Worm (Caenorhabditis elegans) whole organism, L1 larva: ENCODE data around the gene T20G5.8.

ENCODE experiments used
- C16A3.4 ChIP-seq: fragments of 150-350 bp; optimal IDR thresholded peaks from 2 replicates; lab custom pipeline; 2014; ENCODE audit warnings: missing biosample characterization, missing genetic modification characterization
- F16B12.6 ChIP-seq: fragments of 150-350 bp; optimal IDR thresholded peaks from 2 replicates; lab custom pipeline; 2014; ENCODE audit warnings: missing biosample characterization, missing genetic modification characterization
- Y116A8C.19 ChIP-seq: sonication (generic microtip); optimal IDR thresholded peaks from 2 replicates; lab custom pipeline; 2016; ENCODE audit warnings: missing compliant biosample characterization, missing genetic modification characterization, borderline replicate concordance
- aha-1 ChIP-seq: fragments of 150-350 bp; optimal IDR thresholded peaks from 2 replicates; lab custom pipeline; 2014; ENCODE audit warnings: missing biosample characterization, missing genetic modification characterization
- ama-1 ChIP-seq: fragments of 150-350 bp; optimal IDR thresholded peaks from 2 replicates; lab custom pipeline; 2014
- ceh-63 ChIP-seq: fragments of 200-800 bp; sonication (Bioruptor generic); optimal IDR thresholded peaks from 2 replicates; lab custom pipeline; 2018; ENCODE audit warnings: mild to moderate bottlenecking, missing genetic modification characterization, missing compliant biosample characterization
- ceh-8 ChIP-seq: fragments of 200-800 bp; sonication (Bioruptor generic); optimal IDR thresholded peaks from 2 replicates; lab custom pipeline; 2018; ENCODE audit warnings: mild to moderate bottlenecking, missing genetic modification characterization, moderate library complexity, missing compliant biosample characterization
- ces-1 ChIP-seq: fragments of 150-350 bp; optimal IDR thresholded peaks from 2 replicates; lab custom pipeline; 2014; ENCODE audit warnings: missing biosample characterization, missing genetic modification reagents, missing genetic modification characterization
- dpl-1 ChIP-seq, 3 experiments: fragments of 150-350 bp in 2 of 3; sonication (generic microtip) in 1 of 3; optimal IDR thresholded peaks; 2 replicates each; lab custom pipeline; 2014 to 2017; ENCODE audit warnings: missing biosample characterization in 3 of 3, missing genetic modification characterization in 3 of 3, missing genetic modification reagents in 3 of 3
- dsc-1 ChIP-seq: sonication (generic microtip); optimal IDR thresholded peaks from 2 replicates; lab custom pipeline; 2016; ENCODE audit warnings: mild to moderate bottlenecking, missing genetic modification characterization, missing compliant biosample characterization
- efl-1 ChIP-seq, 4 experiments: fragments of 150-350 bp; optimal IDR thresholded peaks in 3 of 4; peaks in 1 of 4; 1 replicate in 1 of 4; 2 replicates in 3 of 4; lab custom pipeline; 2014; ENCODE audit warnings: missing biosample characterization in 2 of 4, missing genetic modification characterization in 2 of 4, missing genetic modification reagents in 2 of 4
- efl-3 ChIP-seq: fragments of 200-800 bp; sonication (Bioruptor generic); optimal IDR thresholded peaks from 2 replicates; lab custom pipeline; 2018; ENCODE audit warnings: mild to moderate bottlenecking, missing genetic modification characterization, missing compliant biosample characterization
- egl-13 ChIP-seq: sonication (generic microtip); optimal IDR thresholded peaks from 2 replicates; lab custom pipeline; 2016; ENCODE audit warnings: missing genotype, missing genetic modification reagents, missing genetic modification characterization, missing compliant biosample characterization
- egl-27 ChIP-seq, 2 experiments: fragments of 150-350 bp in 1 of 2; sonication (generic microtip); optimal IDR thresholded peaks; 3 replicates each; lab custom pipeline; 2017 to 2018; ENCODE audit warnings: missing biosample characterization in 2 of 2, missing genetic modification characterization in 2 of 2, missing genetic modification reagents in 2 of 2
- elt-3 ChIP-seq, 6 experiments: fragments of 150-350 bp in 1 of 6; sonication (generic microtip); optimal IDR thresholded peaks; 2 replicates each; lab custom pipeline; 2017 to 2018; ENCODE audit warnings: missing biosample characterization in 6 of 6, missing genetic modification characterization in 6 of 6, inconsistent platforms in 1 of 6
- ets-5 ChIP-seq: fragments of 200-800 bp; sonication (Bioruptor generic); IDR thresholded peaks from 2 replicates; pipeline ENCODE4 v1.3.6; 2022; ENCODE audit warnings: missing genetic modification characterization, missing compliant biosample characterization
- fkh-4 ChIP-seq: sonication (generic microtip); optimal IDR thresholded peaks from 2 replicates; lab custom pipeline; 2016; ENCODE audit warnings: missing compliant biosample characterization, missing genetic modification characterization, borderline replicate concordance
- fkh-8 ChIP-seq: sonication (generic microtip); optimal IDR thresholded peaks from 2 replicates; lab custom pipeline; 2016; ENCODE audit warnings: mild to moderate bottlenecking, missing genetic modification characterization, missing compliant biosample characterization
- hlh-17 ChIP-seq: fragments of 200-800 bp; sonication (Bioruptor generic); optimal IDR thresholded peaks from 2 replicates; lab custom pipeline; 2018; ENCODE audit warnings: missing genetic modification characterization, mild to moderate bottlenecking, missing compliant biosample characterization, moderate library complexity, borderline replicate concordance
- irx-1 ChIP-seq: sonication (generic microtip); optimal IDR thresholded peaks from 2 replicates; lab custom pipeline; 2016; ENCODE audit warnings: missing genetic modification characterization, missing compliant biosample characterization
- lin-13 ChIP-seq: fragments of 150-350 bp; optimal IDR thresholded peaks from 2 replicates; lab custom pipeline; 2014; ENCODE audit warnings: missing biosample characterization, missing genetic modification reagents, missing genetic modification characterization
- lin-35 ChIP-seq, 2 experiments: fragments of 150-350 bp; optimal IDR thresholded peaks; 2 replicates each; lab custom pipeline; 2014; ENCODE audit warnings: missing biosample characterization in 2 of 2, missing genetic modification characterization in 2 of 2, missing genetic modification reagents in 2 of 2
- lin-39 ChIP-seq: fragments of 150-350 bp; optimal IDR thresholded peaks from 2 replicates; lab custom pipeline; 2014; ENCODE audit warnings: missing biosample characterization, missing genetic modification reagents, missing genetic modification characterization
- lir-3 ChIP-seq: sonication (generic microtip); optimal IDR thresholded peaks from 2 replicates; lab custom pipeline; 2016; ENCODE audit warnings: mild to moderate bottlenecking, missing genetic modification characterization, moderate library complexity, missing compliant biosample characterization; ENCODE audit not compliant: poor library complexity
- lsy-2 ChIP-seq, 2 experiments: fragments of 150-350 bp; optimal IDR thresholded peaks; 2 replicates each; lab custom pipeline; 2014; ENCODE audit warnings: missing biosample characterization in 2 of 2, missing genetic modification characterization in 2 of 2
- mdl-1 ChIP-seq, 2 experiments: fragments of 150-350 bp; optimal IDR thresholded peaks; 2 replicates each; lab custom pipeline; 2014 to 2017; ENCODE audit warnings: missing biosample characterization in 2 of 2, missing genetic modification characterization in 2 of 2, inconsistent platforms in 1 of 2
- mef-2 ChIP-seq: fragments of 150-350 bp; optimal IDR thresholded peaks from 2 replicates; lab custom pipeline; 2014; ENCODE audit warnings: missing biosample characterization, missing genetic modification characterization
- nhr-11 ChIP-seq: fragments of 150-350 bp; optimal IDR thresholded peaks from 2 replicates; lab custom pipeline; 2014; ENCODE audit warnings: missing biosample characterization, missing genetic modification characterization
- nhr-19 ChIP-seq: fragments of 200-800 bp; sonication (Bioruptor generic); conservative IDR thresholded peaks from 2 replicates; pipeline ENCODE4 v1.3.6; 2022; ENCODE audit warnings: missing genetic modification characterization, missing compliant biosample characterization
- nhr-20 ChIP-seq: sonication (generic microtip); optimal IDR thresholded peaks from 2 replicates; lab custom pipeline; 2016; ENCODE audit warnings: mild to moderate bottlenecking, missing genetic modification characterization, missing compliant biosample characterization
- nhr-28 ChIP-seq: fragments of 150-350 bp; optimal IDR thresholded peaks from 2 replicates; lab custom pipeline; 2014; ENCODE audit warnings: missing biosample characterization, missing genetic modification characterization
- nhr-47 ChIP-seq: sonication (generic microtip); optimal IDR thresholded peaks from 2 replicates; lab custom pipeline; 2016; ENCODE audit warnings: mild to moderate bottlenecking, missing genetic modification characterization, moderate library complexity, missing compliant biosample characterization
- nhr-76 ChIP-seq: sonication (generic microtip); optimal IDR thresholded peaks from 2 replicates; lab custom pipeline; 2017; ENCODE audit warnings: missing biosample characterization, missing genetic modification characterization
- nhr-77 ChIP-seq: fragments of 150-350 bp; optimal IDR thresholded peaks from 2 replicates; lab custom pipeline; 2014; ENCODE audit warnings: missing biosample characterization, missing genetic modification characterization
- nhr-85 ChIP-seq: sonication (generic microtip); peaks from one replicate; lab custom pipeline; 2016; ENCODE audit warnings: missing genetic modification characterization, inconsistent platforms, missing compliant biosample characterization
- nhr-90 ChIP-seq: sonication (generic microtip); optimal IDR thresholded peaks from 2 replicates; lab custom pipeline; 2016; ENCODE audit warnings: mild to moderate bottlenecking, missing genetic modification characterization, missing compliant biosample characterization; ENCODE audit not compliant: poor library complexity
- pax-3 ChIP-seq: fragments of 200-800 bp; sonication (Bioruptor generic); optimal IDR thresholded peaks from 2 replicates; lab custom pipeline; 2018; ENCODE audit warnings: mild to moderate bottlenecking, missing genetic modification characterization, moderate library complexity, missing compliant biosample characterization
- snpc-4 ChIP-seq: fragments of 150-350 bp; optimal IDR thresholded peaks from 2 replicates; lab custom pipeline; 2014; ENCODE audit warnings: missing biosample characterization, missing genetic modification characterization
- sox-4 ChIP-seq: sonication (generic microtip); optimal IDR thresholded peaks from 2 replicates; lab custom pipeline; 2016; ENCODE audit warnings: missing genetic modification characterization, missing compliant biosample characterization
- swsn-7 ChIP-seq: sonication (generic microtip); optimal IDR thresholded peaks from 2 replicates; lab custom pipeline; 2016; ENCODE audit warnings: missing genetic modification characterization, missing compliant biosample characterization
- tbx-2 ChIP-seq: sonication (generic microtip); optimal IDR thresholded peaks from 2 replicates; lab custom pipeline; 2016; ENCODE audit warnings: missing genetic modification characterization, missing compliant biosample characterization
- tlp-1 ChIP-seq: fragments of 150-350 bp; optimal IDR thresholded peaks from 2 replicates; lab custom pipeline; 2014; ENCODE audit warnings: missing biosample characterization, missing genetic modification characterization
- unc-130 ChIP-seq: fragments of 150-350 bp; optimal IDR thresholded peaks from 2 replicates; lab custom pipeline; 2017; ENCODE audit warnings: missing biosample characterization, missing genetic modification characterization, inconsistent platforms
- unc-86 ChIP-seq: sonication (generic microtip); optimal IDR thresholded peaks from 2 replicates; lab custom pipeline; 2016; ENCODE audit warnings: missing genetic modification characterization, missing compliant biosample characterization
- unc-98 ChIP-seq: fragments of 200-800 bp; sonication (Bioruptor generic); IDR thresholded peaks from 2 replicates; pipeline ENCODE4 v1.3.6; 2022; ENCODE audit warnings: missing genetic modification characterization, missing compliant biosample characterization
- vab-15 ChIP-seq: sonication (generic microtip); optimal IDR thresholded peaks from 2 replicates; lab custom pipeline; 2017; ENCODE audit warnings: missing genotype, mild to moderate bottlenecking, missing genetic modification characterization, missing compliant biosample characterization
- zip-4 ChIP-seq: fragments of 200-800 bp; sonication (Bioruptor generic); optimal IDR thresholded peaks from 2 replicates; lab custom pipeline; 2018; ENCODE audit warnings: mild to moderate bottlenecking, missing genetic modification characterization, moderate library complexity, missing compliant biosample characterization
- ztf-11 ChIP-seq, 2 experiments: sonication (generic microtip); optimal IDR thresholded peaks; 2 replicates each; lab custom pipeline; 2016 to 2017; ENCODE audit warnings: missing genetic modification characterization in 2 of 2, missing biosample characterization in 1 of 2, missing compliant biosample characterization in 1 of 2
- ztf-4 ChIP-seq: fragments of 150-350 bp; optimal IDR thresholded peaks from 2 replicates; lab custom pipeline; 2014; ENCODE audit warnings: missing biosample characterization, missing genetic modification characterization

Gene T20G5.8

ce11 chrIII:10215882-10216281 is 16.7 kb downstream of the T20G5.8 start:
- no peak for TF ChIP-seq efl-1 (optimal IDR thresholded peaks at IDR 0.05; lab: Kevin White, UChicago)
- TF ChIP-seq efl-1 (GFP tag; optimal IDR thresholded peaks at IDR 0.05 in 1 of 2; lab: Kevin White, UChicago): peak in 1 of 2 experiments; percentile 94
- no peak for TF ChIP-seq C16A3.4

- TF ChIP-seq ama-1 (lab: Kevin White, UChicago) (no peak), nhr-90 (tag; lab: Kevin White, UChicago) (peak; percentile 79), F16B12.6 (tag; lab: Kevin White, UChicago) (peak; percentile 43), tlp-1 (tag; lab: Kevin White, UChicago) (no peak), nhr-28 (tag; lab: Kevin White, UChicago) (no peak), fkh-4 (tag; lab: Kevin White, UChicago) (no peak), lsy-2 (tag; optimal IDR thresholded peaks at IDR 0.05; lab: Kevin White, UChicago) (peak; percentile 78 to 95), nhr-20 (tag; lab: Kevin White, UChicago) (peak; percentile 92), swsn-7 (tag; lab: Kevin White, UChicago) (peak; percentile 73), ztf-4 (peak; percentile 64), unc-86 (tag; lab: Kevin White, UChicago) (no peak), C16A3.4 (peak; percentile 65), vab-15 (no peak), ceh-63 (GFP tag; lab: Kevin White, UChicago) (no peak), unc-98 (GFP tag; lab: Robert Waterston, UW) (no peak), ets-5 (GFP tag; lab: Robert Waterston, UW) (no peak), sox-4 (tag; lab: Kevin White, UChicago) (no peak), dsc-1 (peak; percentile 12), irx-1 (tag; lab: Kevin White, UChicago) (peak; percentile 59), egl-13 (no peak), nhr-85 (tag; lab: Kevin White, UChicago) (peak; percentile 94), ces-1 (GFP tag; lab: Kevin White, UChicago) (no peak), tbx-2 (tag; lab: Kevin White, UChicago) (peak; percentile 74), lin-39 (no peak), nhr-47 (tag; lab: Kevin White, UChicago) (peak; percentile 76), aha-1 (tag; lab: Kevin White, UChicago) (peak; percentile 21), ztf-11 (tag; optimal IDR thresholded peaks at IDR 0.05; lab: Kevin White, UChicago) (no peak), nhr-19 (GFP tag; lab: Robert Waterston, UW) (no peak), snpc-4 (tag; lab: Kevin White, UChicago) (peak; percentile 30), efl-3 (GFP tag; lab: Kevin White, UChicago) (no peak), ceh-8 (GFP tag; lab: Kevin White, UChicago) (no peak), elt-3 (tag; optimal IDR thresholded peaks at IDR 0.05; lab: Kevin White, UChicago) (peak in 5 of 6 experiments; percentile 18 to 68 (median 66)), pax-3 (tag; lab: Kevin White, UChicago) (peak; percentile 25), lin-13 (GFP tag; lab: Kevin White, UChicago) (peak; percentile 35), zip-4 (GFP tag; lab: Kevin White, UChicago) (peak; percentile 14), unc-130 (tag; lab: Kevin White, UChicago) (peak; percentile 87), nhr-76 (tag; lab: Kevin White, UChicago) (peak; percentile 30), hlh-17 (GFP tag; lab: Kevin White, UChicago) (no peak), lin-35 (GFP tag; optimal IDR thresholded peaks at IDR 0.05; lab: Kevin White, UChicago) (peak; percentile 69 to 82), mef-2 (tag; lab: Kevin White, UChicago) (peak; percentile 34), dpl-1 (GFP tag; optimal IDR thresholded peaks at IDR 0.05; lab: Kevin White, UChicago) (peak; percentile 41 to 60 (median 53)), fkh-8 (tag; lab: Kevin White, UChicago) (peak; percentile 79), mdl-1 (tag; optimal IDR thresholded peaks at IDR 0.05; lab: Kevin White, UChicago) (peak; percentile 28 to 94), lir-3 (peak; percentile 66), nhr-11 (tag; lab: Kevin White, UChicago) (peak; percentile 10), nhr-77 (tag; lab: Kevin White, UChicago) (peak; percentile 86), egl-27 (tag; optimal IDR thresholded peaks at IDR 0.05; lab: Kevin White, UChicago) (peak in 1 of 2 experiments; percentile 24), Y116A8C.19 (no peak)
These were observed 17.6 kb downstream of the T20G5.8 start, which contains the start of gene cts-1 for ce11 chrIII:10216585-10217278. TSS of gene cts-1 (minus strand) at chrIII:10216635.
